Worm (Caenorhabditis elegans) whole organism, L1 larva: Measurements from ENCODE around the gene F36H12.17.
A peak's percentile ranks its signal among the peaks of the same experiment; 100 is the strongest.

ENCODE experiments used
- C04F5.9 ChIP-seq: sonication (generic microtip); optimal IDR thresholded peaks from 2 replicates; lab custom pipeline; 2016; ENCODE audit warnings: missing genetic modification characterization, missing compliant biosample characterization
- F16B12.6 ChIP-seq: fragments of 150-350 bp; optimal IDR thresholded peaks from 2 replicates; lab custom pipeline; 2014; ENCODE audit warnings: missing biosample characterization, missing genetic modification characterization
- aha-1 ChIP-seq: fragments of 150-350 bp; optimal IDR thresholded peaks from 2 replicates; lab custom pipeline; 2014; ENCODE audit warnings: missing biosample characterization, missing genetic modification characterization
- aly-2 ChIP-seq: fragments of 150-350 bp; optimal IDR thresholded peaks from 2 replicates; lab custom pipeline; 2014; ENCODE audit warnings: missing biosample characterization, missing genetic modification characterization
- ceh-82 ChIP-seq, 3 experiments: fragments of 150-350 bp in 1 of 3; sonication (generic microtip) in 2 of 3; optimal IDR thresholded peaks; 2 replicates each; lab custom pipeline; 2014 to 2017; ENCODE audit warnings: missing biosample characterization in 3 of 3, missing genetic modification characterization in 3 of 3
- ceh-88 ChIP-seq: fragments of 200-800 bp; sonication (Bioruptor generic); IDR thresholded peaks from 2 replicates; pipeline ENCODE4 v1.3.6; 2022; ENCODE audit warnings: missing genetic modification characterization, missing compliant biosample characterization
- dsc-1 ChIP-seq: sonication (generic microtip); optimal IDR thresholded peaks from 2 replicates; lab custom pipeline; 2016; ENCODE audit warnings: mild to moderate bottlenecking, missing genetic modification characterization, missing compliant biosample characterization
- efl-1 ChIP-seq, 4 experiments: fragments of 150-350 bp; optimal IDR thresholded peaks in 3 of 4; peaks in 1 of 4; 1 replicate in 1 of 4; 2 replicates in 3 of 4; lab custom pipeline; 2014; ENCODE audit warnings: missing biosample characterization in 2 of 4, missing genetic modification characterization in 2 of 4, missing genetic modification reagents in 2 of 4
- efl-3 ChIP-seq: fragments of 200-800 bp; sonication (Bioruptor generic); optimal IDR thresholded peaks from 2 replicates; lab custom pipeline; 2018; ENCODE audit warnings: mild to moderate bottlenecking, missing genetic modification characterization, missing compliant biosample characterization
- egl-13 ChIP-seq: sonication (generic microtip); optimal IDR thresholded peaks from 2 replicates; lab custom pipeline; 2016; ENCODE audit warnings: missing genotype, missing genetic modification reagents, missing genetic modification characterization, missing compliant biosample characterization
- egl-27 ChIP-seq, 2 experiments: fragments of 150-350 bp in 1 of 2; sonication (generic microtip); optimal IDR thresholded peaks; 3 replicates each; lab custom pipeline; 2017 to 2018; ENCODE audit warnings: missing biosample characterization in 2 of 2, missing genetic modification characterization in 2 of 2, missing genetic modification reagents in 2 of 2
- elt-2 ChIP-seq: sonication (generic microtip); optimal IDR thresholded peaks from 2 replicates; lab custom pipeline; 2016; ENCODE audit warnings: missing genetic modification characterization, mild to moderate bottlenecking, inconsistent platforms, missing compliant biosample characterization, missing genetic modification reagents
- ets-5 ChIP-seq: fragments of 200-800 bp; sonication (Bioruptor generic); IDR thresholded peaks from 2 replicates; pipeline ENCODE4 v1.3.6; 2022; ENCODE audit warnings: missing genetic modification characterization, missing compliant biosample characterization
- grh-1 ChIP-seq: fragments of 200-800 bp; sonication (Bioruptor generic); IDR thresholded peaks from 2 replicates; pipeline ENCODE4 v1.3.6; 2022; ENCODE audit warnings: missing genetic modification reagents, missing genetic modification characterization, missing compliant biosample characterization
- isw-1 ChIP-seq: fragments of 200-800 bp; sonication (Bioruptor generic); IDR thresholded peaks from 2 replicates; pipeline ENCODE4 v1.3.6; 2022; ENCODE audit warnings: missing genetic modification characterization, missing compliant biosample characterization
- jun-1 ChIP-seq: fragments of 150-350 bp; optimal IDR thresholded peaks from 2 replicates; lab custom pipeline; 2014; ENCODE audit warnings: missing biosample characterization, missing genetic modification reagents, missing genetic modification characterization
- lin-15B ChIP-seq: fragments of 150-350 bp; sonication (generic microtip); optimal IDR thresholded peaks from 3 replicates; lab custom pipeline; 2014; ENCODE audit warnings: missing biosample characterization, missing genetic modification characterization
- lin-35 ChIP-seq, 2 experiments: fragments of 150-350 bp; optimal IDR thresholded peaks; 2 replicates each; lab custom pipeline; 2014; ENCODE audit warnings: missing biosample characterization in 2 of 2, missing genetic modification characterization in 2 of 2, missing genetic modification reagents in 2 of 2
- lin-39 ChIP-seq: fragments of 150-350 bp; optimal IDR thresholded peaks from 2 replicates; lab custom pipeline; 2014; ENCODE audit warnings: missing biosample characterization, missing genetic modification reagents, missing genetic modification characterization
- lir-3 ChIP-seq: sonication (generic microtip); optimal IDR thresholded peaks from 2 replicates; lab custom pipeline; 2016; ENCODE audit warnings: mild to moderate bottlenecking, missing genetic modification characterization, moderate library complexity, missing compliant biosample characterization; ENCODE audit not compliant: poor library complexity
- mdl-1 ChIP-seq, 2 experiments: fragments of 150-350 bp; optimal IDR thresholded peaks; 2 replicates each; lab custom pipeline; 2014 to 2017; ENCODE audit warnings: missing biosample characterization in 2 of 2, missing genetic modification characterization in 2 of 2, inconsistent platforms in 1 of 2
- nhr-11 ChIP-seq: fragments of 150-350 bp; optimal IDR thresholded peaks from 2 replicates; lab custom pipeline; 2014; ENCODE audit warnings: missing biosample characterization, missing genetic modification characterization
- nhr-12 ChIP-seq: sonication (generic microtip); optimal IDR thresholded peaks from 2 replicates; lab custom pipeline; 2017; ENCODE audit warnings: missing biosample characterization, missing genetic modification characterization
- nhr-20 ChIP-seq: sonication (generic microtip); optimal IDR thresholded peaks from 2 replicates; lab custom pipeline; 2016; ENCODE audit warnings: mild to moderate bottlenecking, missing genetic modification characterization, missing compliant biosample characterization
- nhr-47 ChIP-seq: sonication (generic microtip); optimal IDR thresholded peaks from 2 replicates; lab custom pipeline; 2016; ENCODE audit warnings: mild to moderate bottlenecking, missing genetic modification characterization, moderate library complexity, missing compliant biosample characterization
- nhr-76 ChIP-seq: sonication (generic microtip); optimal IDR thresholded peaks from 2 replicates; lab custom pipeline; 2017; ENCODE audit warnings: missing biosample characterization, missing genetic modification characterization
- nhr-85 ChIP-seq: sonication (generic microtip); peaks from one replicate; lab custom pipeline; 2016; ENCODE audit warnings: missing genetic modification characterization, inconsistent platforms, missing compliant biosample characterization
- nhr-90 ChIP-seq: sonication (generic microtip); optimal IDR thresholded peaks from 2 replicates; lab custom pipeline; 2016; ENCODE audit warnings: mild to moderate bottlenecking, missing genetic modification characterization, missing compliant biosample characterization; ENCODE audit not compliant: poor library complexity
- pax-3 ChIP-seq: fragments of 200-800 bp; sonication (Bioruptor generic); optimal IDR thresholded peaks from 2 replicates; lab custom pipeline; 2018; ENCODE audit warnings: mild to moderate bottlenecking, missing genetic modification characterization, moderate library complexity, missing compliant biosample characterization
- pqm-1 ChIP-seq: sonication (generic microtip); optimal IDR thresholded peaks from 3 replicates; lab custom pipeline; 2017; ENCODE audit warnings: missing biosample characterization, missing genetic modification characterization
- skn-1 ChIP-seq: fragments of 150-350 bp; optimal IDR thresholded peaks from 2 replicates; lab custom pipeline; 2014; ENCODE audit warnings: missing biosample characterization, missing genetic modification characterization
- sox-4 ChIP-seq: sonication (generic microtip); optimal IDR thresholded peaks from 2 replicates; lab custom pipeline; 2016; ENCODE audit warnings: missing genetic modification characterization, missing compliant biosample characterization
- unc-130 ChIP-seq: fragments of 150-350 bp; optimal IDR thresholded peaks from 2 replicates; lab custom pipeline; 2017; ENCODE audit warnings: missing biosample characterization, missing genetic modification characterization, inconsistent platforms
- unc-62 ChIP-seq: fragments of 150-350 bp; optimal IDR thresholded peaks from 2 replicates; lab custom pipeline; 2014; ENCODE audit warnings: missing biosample characterization, missing genetic modification reagents, missing genetic modification characterization
- unc-86 ChIP-seq: sonication (generic microtip); optimal IDR thresholded peaks from 2 replicates; lab custom pipeline; 2016; ENCODE audit warnings: missing genetic modification characterization, missing compliant biosample characterization
- zag-1 ChIP-seq: fragments of 150-350 bp; optimal IDR thresholded peaks from 2 replicates; lab custom pipeline; 2014; ENCODE audit warnings: missing biosample characterization, missing genetic modification characterization
- zip-4 ChIP-seq: fragments of 200-800 bp; sonication (Bioruptor generic); optimal IDR thresholded peaks from 2 replicates; lab custom pipeline; 2018; ENCODE audit warnings: mild to moderate bottlenecking, missing genetic modification characterization, moderate library complexity, missing compliant biosample characterization

Gene F36H12.17

ce11 chrIV:5273385-5273784 is 4.3 kb downstream of the F36H12.17 start:
- TF ChIP-seq ceh-88 (GFP tag; lab: Robert Waterston, UW) (no peak), egl-27 (tag; optimal IDR thresholded peaks at IDR 0.05; lab: Kevin White, UChicago) (no peak), lir-3 (tag; lab: Kevin White, UChicago) (no peak), egl-13 (tag; lab: Kevin White, UChicago) (no peak), ets-5 (GFP tag; lab: Robert Waterston, UW) (no peak), isw-1 (GFP tag; lab: Robert Waterston, UW) (no peak), sox-4 (tag; lab: Kevin White, UChicago) (no peak), elt-2 (tag; lab: Kevin White, UChicago) (no peak), lin-35 (GFP tag; optimal IDR thresholded peaks at IDR 0.05; lab: Kevin White, UChicago) (no peak), nhr-11 (tag; lab: Kevin White, UChicago) (no peak), dsc-1 (no peak), skn-1 (tag; lab: Kevin White, UChicago) (no peak), nhr-47 (tag; lab: Kevin White, UChicago) (no peak), pqm-1 (no peak)

ce11 chrIV:5272518-5272917 is 5.1 kb downstream of the F36H12.17 start, which contains the start of gene F36H12.3:
TSS of gene F36H12.3 (plus strand) at chrIV:5272818.
- TF ChIP-seq unc-130 (tag; lab: Kevin White, UChicago) (no peak), unc-62 (GFP tag; lab: Kevin White, UChicago) (no peak), nhr-90 (tag; lab: Kevin White, UChicago) (no peak), nhr-76 (tag; lab: Kevin White, UChicago) (no peak), zip-4 (no peak), nhr-20 (no peak), efl-3 (no peak), lin-39 (no peak), aly-2 (no peak)

ce11 chrIV:5268803-5269202 is 8.8 kb downstream of the F36H12.17 start, which contains the start of gene F36H12.4:
TSS of gene F36H12.4 (plus strand) at chrIV:5269103.
- TF ChIP-seq efl-1 (optimal IDR thresholded peaks at IDR 0.05; lab: Kevin White, UChicago) (no peak), efl-1 (GFP tag; optimal IDR thresholded peaks at IDR 0.05 in 1 of 2; lab: Kevin White, UChicago) (peak in 1 of 2 experiments; percentile 74), F16B12.6 (tag; lab: Kevin White, UChicago) (no peak)

ce11 chrIV:5266474-5266873 is 11.2 kb downstream of the F36H12.17 start, which contains the start of gene F36H12.5:
TSS of gene F36H12.5 (plus strand) at chrIV:5266774.
- TF ChIP-seq zag-1 = no peak
- TF ChIP-seq lin-15B = no peak
- TF ChIP-seq grh-1 (GFP tag; lab: Robert Waterston, UW) = no peak
- no peak for TF ChIP-seq pax-3 (tag; lab: Kevin White, UChicago)
- no peak for TF ChIP-seq zip-4
- TF ChIP-seq nhr-12 (tag; lab: Kevin White, UChicago) = no peak
- no peak for TF ChIP-seq aha-1
- no peak for TF ChIP-seq C04F5.9 (tag; lab: Kevin White, UChicago)
- no peak for TF ChIP-seq ceh-82 (tag; optimal IDR thresholded peaks at IDR 0.05; lab: Kevin White, UChicago)
- TF ChIP-seq sox-4 (tag; lab: Kevin White, UChicago) = no peak
- TF ChIP-seq unc-86 (tag; lab: Kevin White, UChicago) = no peak
- no peak for TF ChIP-seq mdl-1 (tag; optimal IDR thresholded peaks at IDR 0.05; lab: Kevin White, UChicago)
- no peak for TF ChIP-seq nhr-11 (tag; lab: Kevin White, UChicago)
- no peak for TF ChIP-seq jun-1 (tag; lab: Kevin White, UChicago)
- TF ChIP-seq nhr-85 (tag; lab: Kevin White, UChicago) = no peak
- no peak for TF ChIP-seq nhr-20
- no peak for TF ChIP-seq F16B12.6 (tag; lab: Kevin White, UChicago)
